Worm (Caenorhabditis elegans): ENCODE results near the gene T05A7.12.
A peak's percentile ranks its signal among the peaks of the same experiment; 100 is the strongest.

DNA sequence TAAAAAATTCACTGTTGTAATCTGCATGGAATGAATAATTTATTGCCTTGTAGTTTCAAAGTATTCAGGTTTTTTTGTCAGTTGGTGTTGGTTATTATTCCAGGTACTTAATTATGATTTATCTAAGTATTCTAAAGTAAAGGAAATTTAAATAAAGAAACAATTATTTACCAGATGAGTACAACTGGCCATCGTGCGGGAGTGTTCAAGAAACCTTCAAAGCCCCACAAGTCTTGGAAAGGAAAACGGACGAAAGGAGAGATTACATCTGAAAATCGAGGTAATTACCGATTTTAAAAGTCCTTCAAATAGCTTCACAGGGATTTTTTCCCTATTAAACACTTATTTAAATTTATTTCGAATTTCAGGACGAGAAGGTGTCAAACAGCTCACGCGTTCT lies 47.0 kb upstream of the T05A7.12 start, which contains the start of gene tag-151:
- TF ChIP-seq lin-1 (GFP tag; IDR thresholded peaks at IDR 0.05) (no peak), snpc-4 (tag; optimal IDR thresholded peaks at IDR 0.05) (no peak), zip-2 (tag; optimal IDR thresholded peaks at IDR 0.05) (peak; percentile 54), nhr-48 (tag; optimal IDR thresholded peaks at IDR 0.05) (peak; percentile 16), lin-29 (GFP tag; IDR thresholded peaks at IDR 0.05) (no peak), dmd-8 (GFP tag; IDR thresholded peaks at IDR 0.05) (no peak), lir-3 (tag; optimal IDR thresholded peaks at IDR 0.05) (no peak), zfp-3 (GFP tag; conservative IDR thresholded peaks at IDR 0.05) (no peak), ZK546.5 (tag; optimal IDR thresholded peaks at IDR 0.05) (no peak), dmd-9 (GFP tag; IDR thresholded peaks at IDR 0.05) (no peak), Y105C5A.15 (GFP tag; IDR thresholded peaks at IDR 0.05) (no peak)
